Worm (Caenorhabditis elegans) whole organism, L3 larva: ENCODE measurements around the gene C26B9.5.

Experiments used
- R02D3.7 ChIP-seq: fragments of 150-350 bp; optimal IDR thresholded peaks from 2 replicates; lab custom pipeline; 2014; ENCODE audit warnings: missing biosample characterization, missing genetic modification characterization
- ZK546.5 ChIP-seq: sonication (generic microtip); optimal IDR thresholded peaks from 2 replicates; lab custom pipeline; 2017; ENCODE audit warnings: missing biosample characterization, missing genetic modification characterization
- ama-1 ChIP-seq: fragments of 150-350 bp; optimal IDR thresholded peaks from 2 replicates; lab custom pipeline; 2018
- egl-5 ChIP-seq: fragments of 150-350 bp; optimal IDR thresholded peaks from 2 replicates; lab custom pipeline; 2017; ENCODE audit warnings: missing biosample characterization, missing genetic modification reagents, missing genetic modification characterization, inconsistent platforms
- fkh-10 ChIP-seq: sonication (generic microtip); optimal IDR thresholded peaks from 2 replicates; lab custom pipeline; 2017; ENCODE audit warnings: missing biosample characterization, missing genetic modification reagents, missing genetic modification characterization
- jun-1 ChIP-seq: fragments of 150-350 bp; optimal IDR thresholded peaks from 2 replicates; lab custom pipeline; 2014; ENCODE audit warnings: missing biosample characterization, missing genetic modification reagents, missing genetic modification characterization
- nhr-12 ChIP-seq: fragments of 150-350 bp; optimal IDR thresholded peaks from 2 replicates; lab custom pipeline; 2014; ENCODE audit warnings: missing biosample characterization, missing genetic modification characterization
- nhr-237 ChIP-seq: fragments of 150-350 bp; optimal IDR thresholded peaks from 2 replicates; lab custom pipeline; 2014; ENCODE audit warnings: missing biosample characterization, missing genetic modification characterization
- nhr-77 ChIP-seq: fragments of 150-350 bp; optimal IDR thresholded peaks from 2 replicates; lab custom pipeline; 2014; ENCODE audit warnings: missing biosample characterization, missing genetic modification characterization
- pha-4 ChIP-seq: fragments of 150-350 bp; optimal IDR thresholded peaks from 2 replicates; lab custom pipeline; 2014; ENCODE audit warnings: missing biosample characterization, missing genetic modification reagents, missing genetic modification characterization
- skn-1 ChIP-seq: fragments of 150-350 bp; optimal IDR thresholded peaks from 2 replicates; lab custom pipeline; 2014; ENCODE audit warnings: missing biosample characterization, missing genetic modification characterization
- tbx-2 ChIP-seq: sonication (generic microtip); optimal IDR thresholded peaks from 2 replicates; lab custom pipeline; 2016; ENCODE audit warnings: mild to moderate bottlenecking, missing genetic modification characterization, missing compliant biosample characterization
- unc-39 ChIP-seq: sonication (generic microtip); optimal IDR thresholded peaks from 4 replicates; lab custom pipeline; 2017; ENCODE audit warnings: missing biosample characterization, missing genetic modification characterization
- zag-1 ChIP-seq: fragments of 150-350 bp; optimal IDR thresholded peaks from 2 replicates; lab custom pipeline; 2014; ENCODE audit warnings: missing biosample characterization, missing genetic modification characterization

- TF ChIP-seq ZK546.5 (tag; lab: Kevin White, UChicago) (no peak), nhr-12 (tag; lab: Kevin White, UChicago) (no peak), egl-5 (tag; lab: Kevin White, UChicago) (no peak), zag-1 (tag; lab: Kevin White, UChicago) (no peak), fkh-10 (GFP tag; lab: Kevin White, UChicago) (no peak), jun-1 (tag; lab: Kevin White, UChicago) (no peak), skn-1 (tag; lab: Kevin White, UChicago) (no peak), pha-4 (no peak), ama-1 (no peak), nhr-77 (no peak), tbx-2 (tag; lab: Kevin White, UChicago) (no peak), nhr-237 (no peak), unc-39 (tag; lab: Kevin White, UChicago) (no peak), R02D3.7 (tag; lab: Kevin White, UChicago) (no peak)
Measured at ce11 chrX:5347856-5348255, 18.6 kb downstream of the C26B9.5 start.
